Worm (Caenorhabditis elegans) whole organism, early embryonic: ENCODE data around the gene tsp-10.

Experiments used
- F13C5.2 ChIP-seq: sonication (generic microtip); optimal IDR thresholded peaks from 2 replicates; lab custom pipeline; 2017; ENCODE audit warnings: mild to moderate bottlenecking, missing genetic modification characterization, inconsistent platforms, missing compliant biosample characterization
- ama-1 ChIP-seq: fragments of 150-350 bp; optimal IDR thresholded peaks from 2 replicates; lab custom pipeline; 2014
- ceh-36 ChIP-seq: sonication (generic microtip); optimal IDR thresholded peaks from 2 replicates; lab custom pipeline; 2016; ENCODE audit warnings: missing genetic modification characterization, inconsistent platforms, missing compliant biosample characterization
- flt-1 ChIP-seq: fragments of 200-800 bp; sonication (Bioruptor generic); IDR thresholded peaks from 2 replicates; pipeline ENCODE4 v1.3.6; 2022; ENCODE audit warnings: missing genetic modification characterization, missing compliant biosample characterization
- scrt-1 ChIP-seq: fragments of 200-800 bp; sonication (Bioruptor generic); IDR thresholded peaks from 2 replicates; pipeline ENCODE4 v1.3.6; 2022; ENCODE audit warnings: missing genetic modification characterization, missing compliant biosample characterization
- tbx-37 ChIP-seq: fragments of 200-800 bp; sonication (Bioruptor generic); conservative IDR thresholded peaks from 2 replicates; pipeline ENCODE4 v1.3.6; 2022; ENCODE audit warnings: missing genetic modification reagents, missing genetic modification characterization, missing compliant biosample characterization

DNA sequence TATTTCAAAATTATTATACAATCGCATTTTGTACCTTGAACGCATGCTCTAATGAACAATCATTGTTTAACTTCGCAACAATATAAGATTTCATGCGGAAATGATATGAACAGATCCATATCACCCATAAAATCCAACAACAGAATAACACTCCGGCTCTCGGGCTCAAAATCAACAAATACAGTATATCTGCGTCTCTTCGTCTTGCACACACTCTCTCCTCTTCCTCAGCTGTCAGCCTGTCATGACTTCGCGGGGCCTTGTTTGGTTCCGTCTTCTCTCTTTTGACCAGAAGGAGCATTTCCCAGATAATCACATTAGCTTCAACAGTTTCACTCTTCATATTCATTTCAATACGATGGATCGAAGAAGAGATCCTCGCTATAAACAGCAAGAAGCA lies 37.8 kb downstream of the tsp-10 start, which contains the start of gene F41G3.3:
- TF ChIP-seq ceh-36 (tag; lab: Kevin White, UChicago) = no peak
- TF ChIP-seq scrt-1 (GFP tag; lab: Robert Waterston, UW) = no peak
- no peak for TF ChIP-seq ama-1 (lab: Kevin White, UChicago)
- TF ChIP-seq F13C5.2 (tag; lab: Kevin White, UChicago) = no peak
- no peak for TF ChIP-seq flt-1 (GFP tag; lab: Robert Waterston, UW)
- TF ChIP-seq tbx-37 (GFP tag; lab: Robert Waterston, UW) = no peak
